Worm (Caenorhabditis elegans): ENCODE data around the gene C09B7.2.

DNA sequence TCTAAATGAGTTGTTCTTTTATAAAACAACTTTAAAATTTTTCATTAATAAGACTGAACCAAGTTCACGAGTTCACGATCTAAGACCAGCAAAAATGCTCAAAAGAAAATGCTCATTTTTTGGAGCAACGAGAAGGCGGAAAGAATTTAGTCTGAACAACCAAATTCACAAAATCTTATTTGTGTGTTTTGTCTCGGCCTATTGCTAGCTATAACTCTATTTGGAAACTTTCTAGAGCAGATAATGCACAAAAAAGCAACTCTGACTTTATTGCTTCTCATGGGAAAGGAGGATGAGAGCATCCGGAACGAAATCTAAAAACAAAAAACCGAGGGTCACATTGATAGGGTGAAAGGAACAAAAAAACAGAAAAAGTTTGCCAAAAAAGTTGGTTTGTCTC lies 27.4 kb upstream of the C09B7.2 start:
- TF ChIP-seq hmg-20 (GFP tag; IDR thresholded peaks at IDR 0.05) (no peak), unc-62 (GFP tag; optimal IDR thresholded peaks at IDR 0.05) (no peak), gei-17 (GFP tag; optimal IDR thresholded peaks at IDR 0.05) (no peak), dpl-1 (GFP tag; optimal IDR thresholded peaks at IDR 0.05) (no peak), nhr-90 (tag; optimal IDR thresholded peaks at IDR 0.05) (no peak), snpc-4 (GFP tag; optimal IDR thresholded peaks at IDR 0.05) (no peak), snpc-4 (tag; optimal IDR thresholded peaks at IDR 0.05) (no peak), hrde-1 (tag; optimal IDR thresholded peaks at IDR 0.05; ENCODE audit: borderline replicate concordance) (no peak)

All from whole organism, young adult.